Worm (Caenorhabditis elegans) whole organism, mixed stage, embryonic: ENCODE measurements around the gene popl-5.

Experiments
- elt-3 ChIP-seq: fragments of 150-350 bp; optimal IDR thresholded peaks from 2 replicates; lab custom pipeline; 2014; ENCODE audit warnings: missing biosample characterization, missing genetic modification characterization
- lin-13 ChIP-seq: fragments of 150-350 bp; optimal IDR thresholded peaks from 2 replicates; lab custom pipeline; 2014; ENCODE audit warnings: missing biosample characterization, missing genetic modification characterization
- lsy-2 ChIP-seq: fragments of 150-350 bp; optimal IDR thresholded peaks from 2 replicates; lab custom pipeline; 2014; ENCODE audit warnings: missing biosample characterization, missing genetic modification characterization
- nhr-76 ChIP-seq: sonication (generic microtip); optimal IDR thresholded peaks from 2 replicates; lab custom pipeline; 2017; ENCODE audit warnings: missing biosample characterization, missing genetic modification characterization
- pha-4 ChIP-seq: fragments of 150-350 bp; optimal IDR thresholded peaks from 2 replicates; lab custom pipeline; 2018; ENCODE audit warnings: missing biosample characterization, missing genetic modification reagents, missing genetic modification characterization
- sem-2 ChIP-seq: fragments of 200-800 bp; sonication (Bioruptor generic); optimal IDR thresholded peaks from 2 replicates; lab custom pipeline; 2018; ENCODE audit warnings: mild to moderate bottlenecking, missing genetic modification characterization, missing compliant biosample characterization
- sptf-1 ChIP-seq: sonication (generic microtip); optimal IDR thresholded peaks from 2 replicates; lab custom pipeline; 2017; ENCODE audit warnings: mild to moderate bottlenecking, missing genetic modification characterization, moderate library complexity, missing compliant biosample characterization
- unc-120 ChIP-seq: sonication (generic microtip); optimal IDR thresholded peaks from 2 replicates; lab custom pipeline; 2017; ENCODE audit warnings: missing genetic modification characterization, missing compliant biosample characterization; ENCODE audit not compliant: poor library complexity, severe bottlenecking
- unc-39 ChIP-seq: fragments of 150-350 bp; optimal IDR thresholded peaks from 2 replicates; lab custom pipeline; 2014; ENCODE audit warnings: missing biosample characterization, missing genetic modification characterization
- unc-62 ChIP-seq: fragments of 150-350 bp; optimal IDR thresholded peaks from 2 replicates; lab custom pipeline; 2014; ENCODE audit warnings: missing biosample characterization, missing genetic modification reagents, missing genetic modification characterization
- ztf-11 ChIP-seq: fragments of 150-350 bp; optimal IDR thresholded peaks from 2 replicates; lab custom pipeline; 2014; ENCODE audit warnings: missing biosample characterization, missing genetic modification characterization

DNA sequence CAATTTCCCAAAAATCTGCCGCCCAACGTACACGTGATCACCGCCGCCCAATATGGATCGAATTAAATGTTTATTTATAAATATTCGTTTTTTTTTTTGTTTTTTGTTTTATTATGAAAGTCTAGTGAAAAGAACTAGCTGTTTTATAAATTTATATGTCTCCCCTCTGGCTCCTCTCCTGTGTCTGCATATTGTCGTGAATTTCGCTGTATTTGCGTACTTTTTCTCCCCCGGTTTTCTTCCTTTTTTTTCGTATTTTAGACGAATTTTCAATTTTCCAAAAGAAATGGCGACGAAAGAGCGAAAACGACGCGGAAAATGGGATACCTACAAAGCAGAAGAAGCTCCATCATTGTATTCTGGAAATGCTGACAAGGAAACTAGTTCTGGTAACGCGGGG is 39.3 kb upstream of the popl-5 start, which contains the start of gene xpb-1:
- no peak for TF ChIP-seq ztf-11 (tag; lab: Kevin White, UChicago)
- no peak for TF ChIP-seq nhr-76
- no peak for TF ChIP-seq unc-120
- no peak for TF ChIP-seq elt-3 (tag; lab: Kevin White, UChicago)
- no peak for TF ChIP-seq sem-2 (GFP tag; lab: Kevin White, UChicago)
- no peak for TF ChIP-seq sptf-1 (tag; lab: Kevin White, UChicago)
- TF ChIP-seq unc-62 (GFP tag; lab: Kevin White, UChicago): no peak
- TF ChIP-seq lsy-2 (tag; lab: Kevin White, UChicago): no peak
- no peak for TF ChIP-seq lin-13 (tag; lab: Kevin White, UChicago)
- TF ChIP-seq pha-4 (tag; lab: Kevin White, UChicago): no peak
- TF ChIP-seq unc-39 (tag; lab: Kevin White, UChicago): no peak
